Worm (Caenorhabditis elegans) whole organism, L2 larva: Measurements from ENCODE around the gene Y54F10AM.8.

Source experiments
- C34F6.9 ChIP-seq: fragments of 150-350 bp; optimal IDR thresholded peaks from 2 replicates; lab custom pipeline; 2014; ENCODE audit warnings: missing biosample characterization, missing genetic modification characterization
- F13H6.1 ChIP-seq: sonication (generic microtip); optimal IDR thresholded peaks from 2 replicates; lab custom pipeline; 2016; ENCODE audit warnings: missing genetic modification characterization, missing compliant biosample characterization
- R02D3.7 ChIP-seq: fragments of 150-350 bp; optimal IDR thresholded peaks from 2 replicates; lab custom pipeline; 2014; ENCODE audit warnings: missing biosample characterization, missing genetic modification characterization
- Y55F3AM.14 ChIP-seq: fragments of 200-800 bp; sonication (Bioruptor generic); optimal IDR thresholded peaks from 2 replicates; lab custom pipeline; 2018; ENCODE audit warnings: mild to moderate bottlenecking, missing genetic modification characterization, missing compliant biosample characterization
- ZK546.5 ChIP-seq: sonication (generic microtip); optimal IDR thresholded peaks from 2 replicates; lab custom pipeline; 2017; ENCODE audit warnings: missing biosample characterization, missing genetic modification characterization
- alr-1 ChIP-seq: fragments of 150-350 bp; optimal IDR thresholded peaks from 2 replicates; lab custom pipeline; 2014; ENCODE audit warnings: missing biosample characterization, missing genetic modification characterization
- aly-2 ChIP-seq: fragments of 150-350 bp; optimal IDR thresholded peaks from 2 replicates; lab custom pipeline; 2014; ENCODE audit warnings: missing biosample characterization, missing genetic modification characterization
- ama-1 ChIP-seq: fragments of 150-350 bp; optimal IDR thresholded peaks from 2 replicates; lab custom pipeline; 2018; ENCODE audit warnings: inconsistent platforms
- blmp-1 ChIP-seq: sonication (generic microtip); optimal IDR thresholded peaks from 2 replicates; lab custom pipeline; 2017; ENCODE audit warnings: missing genetic modification characterization, mild to moderate bottlenecking, missing compliant biosample characterization, antibody characterized with exemption, moderate library complexity; ENCODE audit not compliant: insufficient read depth
- ceh-16 ChIP-seq: fragments of 150-350 bp; optimal IDR thresholded peaks from 2 replicates; lab custom pipeline; 2014; ENCODE audit warnings: missing biosample characterization, missing genetic modification characterization
- ceh-82 ChIP-seq: fragments of 150-350 bp; optimal IDR thresholded peaks from 2 replicates; lab custom pipeline; 2014; ENCODE audit warnings: missing biosample characterization, missing genetic modification characterization
- crh-2 ChIP-seq: sonication (generic microtip); optimal IDR thresholded peaks from 2 replicates; lab custom pipeline; 2017; ENCODE audit warnings: missing biosample characterization, missing genetic modification characterization
- dmd-4 ChIP-seq: sonication (generic microtip); optimal IDR thresholded peaks from 2 replicates; lab custom pipeline; 2017; ENCODE audit warnings: missing biosample characterization, missing genetic modification characterization
- egl-27 ChIP-seq: sonication (generic microtip); optimal IDR thresholded peaks from 3 replicates; lab custom pipeline; 2017; ENCODE audit warnings: missing biosample characterization, missing genetic modification reagents, missing genetic modification characterization
- elt-3 ChIP-seq: sonication (generic microtip); optimal IDR thresholded peaks from 2 replicates; lab custom pipeline; 2017; ENCODE audit warnings: missing biosample characterization, missing genetic modification characterization
- fos-1 ChIP-seq: fragments of 150-350 bp; optimal IDR thresholded peaks from 2 replicates; lab custom pipeline; 2014; ENCODE audit warnings: missing biosample characterization, missing genetic modification characterization
- gmeb-1 ChIP-seq: fragments of 150-350 bp; optimal IDR thresholded peaks from 2 replicates; lab custom pipeline; 2014; ENCODE audit warnings: missing biosample characterization, missing genetic modification characterization
- lin-11 ChIP-seq: fragments of 150-350 bp; sonication (generic microtip); optimal IDR thresholded peaks from 2 replicates; lab custom pipeline; 2014; ENCODE audit warnings: missing biosample characterization, missing genetic modification characterization, inconsistent platforms, mixed read lengths
- lin-13 ChIP-seq: fragments of 150-350 bp; optimal IDR thresholded peaks from 2 replicates; lab custom pipeline; 2014; ENCODE audit warnings: missing biosample characterization, missing genetic modification reagents, missing genetic modification characterization
- lin-39 ChIP-seq: fragments of 150-350 bp; optimal IDR thresholded peaks from 2 replicates; lab custom pipeline; 2014; ENCODE audit warnings: missing biosample characterization, missing genetic modification reagents, missing genetic modification characterization
- lsy-2 ChIP-seq, 2 experiments: fragments of 150-350 bp in 1 of 2; sonication (generic microtip) in 1 of 2; optimal IDR thresholded peaks; 2 replicates each; lab custom pipeline; 2014 to 2017; ENCODE audit warnings: missing biosample characterization in 2 of 2, missing genetic modification characterization in 2 of 2
- mab-5 ChIP-seq: fragments of 150-350 bp; optimal IDR thresholded peaks from 2 replicates; lab custom pipeline; 2014; ENCODE audit warnings: missing biosample characterization, missing genetic modification characterization
- mbf-1 ChIP-seq: sonication (generic microtip); optimal IDR thresholded peaks from 2 replicates; lab custom pipeline; 2017; ENCODE audit warnings: missing biosample characterization, missing genetic modification characterization
- mdl-1 ChIP-seq, 2 experiments: fragments of 150-350 bp in 1 of 2; sonication (generic microtip) in 1 of 2; optimal IDR thresholded peaks; 2 replicates each; lab custom pipeline; 2017; ENCODE audit warnings: missing biosample characterization in 2 of 2, missing genetic modification characterization in 2 of 2
- nhr-10 ChIP-seq: sonication (generic microtip); optimal IDR thresholded peaks from 2 replicates; lab custom pipeline; 2017; ENCODE audit warnings: missing biosample characterization, missing genetic modification characterization
- nhr-11 ChIP-seq: fragments of 150-350 bp; optimal IDR thresholded peaks from 2 replicates; lab custom pipeline; 2014; ENCODE audit warnings: missing biosample characterization, missing genetic modification characterization
- nhr-12 ChIP-seq: fragments of 150-350 bp; optimal IDR thresholded peaks from 2 replicates; lab custom pipeline; 2014; ENCODE audit warnings: missing biosample characterization, missing genetic modification characterization
- nhr-129 ChIP-seq: fragments of 150-350 bp; optimal IDR thresholded peaks from 2 replicates; lab custom pipeline; 2014; ENCODE audit warnings: missing biosample characterization, missing genetic modification characterization
- nhr-21 ChIP-seq: fragments of 150-350 bp; optimal IDR thresholded peaks from 2 replicates; lab custom pipeline; 2014; ENCODE audit warnings: missing biosample characterization, missing genetic modification characterization
- nhr-23 ChIP-seq: fragments of 150-350 bp; optimal IDR thresholded peaks from 2 replicates; lab custom pipeline; 2014; ENCODE audit warnings: missing biosample characterization, missing genetic modification reagents, missing genetic modification characterization
- nhr-25 ChIP-seq: fragments of 150-350 bp; sonication (generic microtip); optimal IDR thresholded peaks from 3 replicates; lab custom pipeline; 2014; ENCODE audit warnings: missing biosample characterization, missing genetic modification characterization
- nhr-6 ChIP-seq: fragments of 150-350 bp; optimal IDR thresholded peaks from 2 replicates; lab custom pipeline; 2014; ENCODE audit warnings: missing biosample characterization, missing genetic modification characterization
- nhr-77 ChIP-seq: fragments of 150-350 bp; optimal IDR thresholded peaks from 2 replicates; lab custom pipeline; 2014; ENCODE audit warnings: missing biosample characterization, missing genetic modification characterization
- peb-1 ChIP-seq: fragments of 150-350 bp; optimal IDR thresholded peaks from 2 replicates; lab custom pipeline; 2014; ENCODE audit warnings: missing biosample characterization, missing genetic modification characterization
- sem-4 ChIP-seq: fragments of 150-350 bp; optimal IDR thresholded peaks from 2 replicates; lab custom pipeline; 2014; ENCODE audit warnings: missing biosample characterization, missing genetic modification reagents, missing genetic modification characterization
- skn-1 ChIP-seq: sonication (generic microtip); optimal IDR thresholded peaks from 2 replicates; lab custom pipeline; 2017; ENCODE audit warnings: missing biosample characterization, missing genetic modification characterization
- sma-3 ChIP-seq: sonication (generic microtip); optimal IDR thresholded peaks from 2 replicates; lab custom pipeline; 2016; ENCODE audit warnings: missing genetic modification reagents, missing genetic modification characterization, missing compliant biosample characterization
- sma-9 ChIP-seq, 2 experiments: fragments of 150-350 bp in 1 of 2; sonication (generic microtip) in 1 of 2; optimal IDR thresholded peaks; 2 replicates each; lab custom pipeline; 2014 to 2016; ENCODE audit warnings: missing genetic modification characterization in 2 of 2, mild to moderate bottlenecking in 1 of 2, missing biosample characterization in 1 of 2, missing compliant biosample characterization in 1 of 2, missing genetic modification reagents in 1 of 2, moderate library complexity in 1 of 2
- snpc-4 ChIP-seq: fragments of 150-350 bp; optimal IDR thresholded peaks from 2 replicates; lab custom pipeline; 2014; ENCODE audit warnings: missing biosample characterization, missing genetic modification characterization
- unc-39 ChIP-seq: fragments of 150-350 bp; optimal IDR thresholded peaks from 2 replicates; lab custom pipeline; 2014; ENCODE audit warnings: missing biosample characterization, missing genetic modification characterization
- unc-55 ChIP-seq: fragments of 150-350 bp; sonication (generic microtip); optimal IDR thresholded peaks from 3 replicates; lab custom pipeline; 2014; ENCODE audit warnings: missing biosample characterization, missing genetic modification reagents, missing genetic modification characterization
- unc-62 ChIP-seq: fragments of 150-350 bp; optimal IDR thresholded peaks from 2 replicates; lab custom pipeline; 2014; ENCODE audit warnings: missing biosample characterization, missing genetic modification reagents, missing genetic modification characterization
- zag-1 ChIP-seq: fragments of 150-350 bp; optimal IDR thresholded peaks from 2 replicates; lab custom pipeline; 2014; ENCODE audit warnings: missing biosample characterization, missing genetic modification characterization
- ztf-1 ChIP-seq: fragments of 200-800 bp; sonication (Bioruptor generic); conservative IDR thresholded peaks from 2 replicates; pipeline ENCODE4 v1.3.6; 2022; ENCODE audit warnings: missing genetic modification characterization, missing compliant biosample characterization
- ztf-11 ChIP-seq: sonication (generic microtip); optimal IDR thresholded peaks from 2 replicates; lab custom pipeline; 2017; ENCODE audit warnings: missing biosample characterization, missing genetic modification characterization
- ztf-4 ChIP-seq: fragments of 150-350 bp; optimal IDR thresholded peaks from 2 replicates; lab custom pipeline; 2014; ENCODE audit warnings: missing biosample characterization, missing genetic modification characterization

The Y54F10AM.8 gene

DNA sequence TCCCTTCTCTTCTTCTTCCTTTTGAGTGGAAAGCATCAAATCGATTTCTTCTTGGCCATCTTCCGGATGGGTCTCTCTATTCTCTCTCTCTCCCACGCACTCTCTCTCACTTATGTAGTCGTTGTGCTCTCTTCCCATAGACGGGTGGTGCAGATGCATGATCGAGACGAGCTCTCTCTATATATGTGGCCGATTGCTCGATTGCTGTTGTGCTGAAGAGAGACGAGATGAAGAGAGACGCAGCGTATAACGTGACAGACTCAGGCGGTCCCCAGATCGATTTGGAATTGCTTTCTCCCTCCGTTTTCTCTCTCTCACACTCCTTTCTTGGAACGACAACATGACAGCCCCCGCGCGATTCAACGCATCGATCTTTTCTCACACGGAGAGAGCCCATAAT lies 24.9 kb upstream of the Y54F10AM.8 start (continued):
- TF ChIP-seq sem-4 (tag; lab: Kevin White, UChicago) (no peak), R02D3.7 (tag; lab: Kevin White, UChicago) (no peak), gmeb-1 (tag; lab: Kevin White, UChicago) (no peak), ceh-82 (tag; lab: Kevin White, UChicago) (no peak), lsy-2 (tag; optimal IDR thresholded peaks at IDR 0.05; lab: Kevin White, UChicago) (peak in 1 of 2 experiments; percentile 54), sma-3 (GFP tag; lab: Kevin White, UChicago) (no peak), lin-39 (tag; lab: Kevin White, UChicago) (no peak), nhr-23 (no peak), elt-3 (tag; lab: Kevin White, UChicago) (no peak)

ce11 chrIII:2530313-2530712 lies 22.5 kb upstream of the Y54F10AM.8 start, which contains the start of gene cone-1:
Gene cone-1 (plus strand): TSS chrIII:2530613.
- TF ChIP-seq ZK546.5 (tag; lab: Kevin White, UChicago): no peak
- TF ChIP-seq blmp-1: no peak
- no peak for TF ChIP-seq F13H6.1 (tag; lab: Kevin White, UChicago)
- no peak for TF ChIP-seq lsy-2 (tag; optimal IDR thresholded peaks at IDR 0.05; lab: Kevin White, UChicago)
- TF ChIP-seq snpc-4 (tag; lab: Kevin White, UChicago): no peak
- TF ChIP-seq aly-2: no peak
- no peak for TF ChIP-seq lin-11 (tag; lab: Kevin White, UChicago)
- TF ChIP-seq nhr-21 (tag; lab: Kevin White, UChicago): no peak
- no peak for TF ChIP-seq sem-4 (tag; lab: Kevin White, UChicago)
- TF ChIP-seq gmeb-1 (tag; lab: Kevin White, UChicago): no peak
- no peak for TF ChIP-seq nhr-25 (tag; lab: Kevin White, UChicago)
- TF ChIP-seq C34F6.9 (tag; lab: Kevin White, UChicago): no peak
- no peak for TF ChIP-seq nhr-11 (tag; lab: Kevin White, UChicago)

DNA sequence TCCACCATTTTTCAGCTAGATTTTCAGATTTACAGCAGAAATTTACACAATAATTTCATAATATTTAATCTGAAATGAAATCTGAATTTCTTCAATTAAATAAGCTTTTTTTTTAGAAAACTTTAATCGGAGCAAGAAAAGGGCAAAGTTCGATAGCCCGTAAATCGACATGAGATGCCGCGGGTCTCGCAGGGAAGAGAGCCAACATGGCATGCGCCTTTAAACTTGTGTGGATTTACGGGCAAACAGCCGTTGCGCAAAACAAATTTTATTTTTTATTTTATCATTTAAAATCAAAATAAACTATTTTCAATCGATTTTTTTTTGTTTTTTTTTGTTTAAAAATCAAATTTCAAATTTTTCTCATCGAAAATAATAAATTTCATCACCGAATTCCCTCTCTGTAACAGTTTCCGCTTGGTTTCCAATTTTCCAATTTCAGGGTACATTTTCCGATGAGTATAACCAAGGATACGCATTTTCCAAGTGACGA lies 20.9 kb upstream of the Y54F10AM.8 start, which contains the start of the genes Y54F10AM.15, rbc-2 and ndua-8:
Gene Y54F10AM.15, minus strand, starts transcription at position 59 of the 493 bp plus-strand sequence.
Gene rbc-2, minus strand, starts transcription at position 69 of the 493 bp plus-strand sequence.
Gene ndua-8, plus strand, starts transcription at position 443 of the 493 bp plus-strand sequence.
- no peak for TF ChIP-seq unc-39 (tag; lab: Kevin White, UChicago)
- peak; percentile 99 for TF ChIP-seq crh-2 (tag; lab: Kevin White, UChicago)
- TF ChIP-seq ZK546.5 (tag; lab: Kevin White, UChicago): peak; percentile 67
- TF ChIP-seq nhr-23: no peak
- TF ChIP-seq ztf-1: no peak
- no peak for TF ChIP-seq aly-2
- TF ChIP-seq lsy-2 (tag; optimal IDR thresholded peaks at IDR 0.05; lab: Kevin White, UChicago): peak; percentile 90 to 97
- peak; percentile 10 for TF ChIP-seq Y55F3AM.14 (GFP tag; lab: Kevin White, UChicago)
- peak; percentile 92 for TF ChIP-seq sma-3 (GFP tag; lab: Kevin White, UChicago)
- TF ChIP-seq F13H6.1 (tag; lab: Kevin White, UChicago): peak; percentile 87
- peak; percentile 79 for TF ChIP-seq lin-11 (tag; lab: Kevin White, UChicago)
- TF ChIP-seq unc-55 (GFP tag; lab: Kevin White, UChicago): peak; percentile 99
- TF ChIP-seq lin-13 (GFP tag; lab: Kevin White, UChicago): peak; percentile 96
- peak; percentile 92 for TF ChIP-seq nhr-25 (tag; lab: Kevin White, UChicago)
- TF ChIP-seq ceh-82 (tag; lab: Kevin White, UChicago): peak; percentile 79
- no peak for TF ChIP-seq lin-39 (tag; lab: Kevin White, UChicago)
- peak; percentile 17 for TF ChIP-seq dmd-4 (tag; lab: Kevin White, UChicago)
- no peak for TF ChIP-seq ama-1
- no peak for TF ChIP-seq elt-3 (tag; lab: Kevin White, UChicago)
- peak; percentile 77 for TF ChIP-seq sem-4 (tag; lab: Kevin White, UChicago)
- TF ChIP-seq nhr-77: peak; percentile 54
- TF ChIP-seq mab-5 (tag; lab: Kevin White, UChicago): peak; percentile 92
- peak; percentile 84 for TF ChIP-seq nhr-129 (tag; lab: Kevin White, UChicago)
- peak in 1 of 2 experiments; percentile 62 for TF ChIP-seq mdl-1 (tag; optimal IDR thresholded peaks at IDR 0.05; lab: Kevin White, UChicago)
- TF ChIP-seq ceh-16 (tag; lab: Kevin White, UChicago): peak; percentile 19
- TF ChIP-seq fos-1 (tag; lab: Kevin White, UChicago): peak; percentile 72
- no peak for TF ChIP-seq alr-1
- TF ChIP-seq unc-62: no peak
- TF ChIP-seq ztf-11 (tag; lab: Kevin White, UChicago): no peak
- no peak for TF ChIP-seq peb-1
- peak; percentile 76 for TF ChIP-seq snpc-4 (tag; lab: Kevin White, UChicago)
- TF ChIP-seq blmp-1: peak; percentile 54
- no peak for TF ChIP-seq nhr-12 (tag; lab: Kevin White, UChicago)
- TF ChIP-seq C34F6.9 (tag; lab: Kevin White, UChicago): peak; percentile 97
- TF ChIP-seq nhr-10 (tag; lab: Kevin White, UChicago): no peak
- peak; percentile 89 for TF ChIP-seq nhr-21 (tag; lab: Kevin White, UChicago)
- TF ChIP-seq gmeb-1 (tag; lab: Kevin White, UChicago): peak; percentile 91
- peak; percentile 88 for TF ChIP-seq ztf-4 (tag; lab: Kevin White, UChicago)
- TF ChIP-seq mbf-1: no peak
- TF ChIP-seq zag-1: peak; percentile 69
- TF ChIP-seq sma-9 (GFP tag; optimal IDR thresholded peaks at IDR 0.05; lab: Kevin White, UChicago): no peak
- no peak for TF ChIP-seq sma-9 (tag; optimal IDR thresholded peaks at IDR 0.05; lab: Kevin White, UChicago)
- peak; percentile 84 for TF ChIP-seq nhr-6 (tag; lab: Kevin White, UChicago)
- peak; percentile 85 for TF ChIP-seq egl-27 (tag; lab: Kevin White, UChicago)
- peak; percentile 27 for TF ChIP-seq skn-1 (tag; lab: Kevin White, UChicago)
- peak; percentile 99 for TF ChIP-seq R02D3.7 (tag; lab: Kevin White, UChicago)
